Fruit fly (Drosophila melanogaster): ENCODE data around the gene f.

DNA sequence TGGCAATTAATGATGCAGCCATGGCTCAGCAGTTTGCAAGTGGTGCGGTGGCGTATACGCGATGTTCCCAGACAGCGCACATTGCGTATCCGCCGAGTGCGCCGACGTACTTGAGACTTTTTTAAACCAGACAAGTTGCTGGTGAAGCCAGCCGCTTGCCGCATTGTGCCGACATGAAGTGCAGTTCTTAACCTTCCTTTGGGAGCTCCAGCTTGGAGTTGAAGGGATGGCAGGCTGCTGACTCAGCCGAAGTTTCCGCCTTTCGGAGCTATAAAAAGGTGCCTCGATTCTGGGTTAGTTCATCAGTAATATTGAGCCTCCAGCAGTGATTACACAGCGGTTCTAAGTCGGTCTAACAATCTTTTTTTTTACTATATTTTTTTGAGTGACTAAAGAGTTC is 11.6 kb upstream of the f start, which contains the start of gene CG5172:
- TF ChIP-seq pan (optimal IDR thresholded peaks at IDR 0.05), result no peak
- no peak for TF ChIP-seq psq (optimal IDR thresholded peaks at IDR 0.05)
- TF ChIP-seq usp (GFP tag; optimal IDR thresholded peaks at IDR 0.05), result no peak
- no peak for TF ChIP-seq CG8478 (optimal IDR thresholded peaks at IDR 0.05)
- TF ChIP-seq EcR (GFP tag; optimal IDR thresholded peaks at IDR 0.05), result no peak
- TF ChIP-seq Dll (optimal IDR thresholded peaks at IDR 0.05), result no peak

All from whole organism.